Worm (Caenorhabditis elegans) whole organism, mixed stage, embryonic: Measurements from ENCODE around the gene irld-49.

Experiments used
- elt-1 ChIP-seq: sonication (generic microtip); optimal IDR thresholded peaks from 2 replicates; lab custom pipeline; 2017; ENCODE audit warnings: missing genetic modification characterization, mild to moderate bottlenecking, missing compliant biosample characterization, antibody characterized with exemption, moderate library complexity, borderline replicate concordance; ENCODE audit not compliant: insufficient read depth
- lin-32 ChIP-seq: fragments of 200-800 bp; sonication (Bioruptor generic); optimal IDR thresholded peaks from 2 replicates; lab custom pipeline; 2018; ENCODE audit warnings: mild to moderate bottlenecking, missing genetic modification characterization, missing compliant biosample characterization
- mep-1 ChIP-seq: fragments of 150-350 bp; optimal IDR thresholded peaks from 2 replicates; lab custom pipeline; 2017; ENCODE audit warnings: missing biosample characterization, missing genetic modification reagents, missing genetic modification characterization, inconsistent platforms
- nhr-12 ChIP-seq: fragments of 150-350 bp; optimal IDR thresholded peaks from 2 replicates; lab custom pipeline; 2014; ENCODE audit warnings: missing biosample characterization, missing genetic modification characterization
- nhr-2 ChIP-seq: fragments of 150-350 bp; optimal IDR thresholded peaks from 2 replicates; lab custom pipeline; 2014; ENCODE audit warnings: missing biosample characterization, missing genetic modification characterization
- nhr-237 ChIP-seq: fragments of 150-350 bp; optimal IDR thresholded peaks from 2 replicates; lab custom pipeline; 2014; ENCODE audit warnings: missing biosample characterization, missing genetic modification characterization
- nhr-28 ChIP-seq: fragments of 150-350 bp; optimal IDR thresholded peaks from 2 replicates; lab custom pipeline; 2014; ENCODE audit warnings: missing biosample characterization, missing genetic modification characterization
- nhr-76 ChIP-seq: sonication (generic microtip); optimal IDR thresholded peaks from 2 replicates; lab custom pipeline; 2017; ENCODE audit warnings: missing biosample characterization, missing genetic modification characterization
- snpc-4 ChIP-seq: fragments of 150-350 bp; optimal IDR thresholded peaks from 2 replicates; lab custom pipeline; 2014; ENCODE audit warnings: missing biosample characterization, missing genetic modification characterization
- unc-62 ChIP-seq: fragments of 150-350 bp; optimal IDR thresholded peaks from 2 replicates; lab custom pipeline; 2014; ENCODE audit warnings: missing biosample characterization, missing genetic modification reagents, missing genetic modification characterization
- zip-8 ChIP-seq: fragments of 150-350 bp; optimal IDR thresholded peaks from 2 replicates; lab custom pipeline; 2014; ENCODE audit warnings: missing biosample characterization, missing genetic modification characterization
- ztf-11 ChIP-seq: fragments of 150-350 bp; optimal IDR thresholded peaks from 2 replicates; lab custom pipeline; 2014; ENCODE audit warnings: missing biosample characterization, missing genetic modification characterization

ce11 chrII:2922782-2923181 lies 21.2 kb upstream of the irld-49 start:
- TF ChIP-seq nhr-76 (tag; lab: Kevin White, UChicago) (no peak), zip-8 (no peak), snpc-4 (tag; lab: Kevin White, UChicago) (no peak), nhr-28 (tag; lab: Kevin White, UChicago) (no peak), lin-32 (GFP tag; lab: Kevin White, UChicago) (no peak), nhr-2 (tag; lab: Kevin White, UChicago) (no peak), nhr-12 (no peak), nhr-237 (tag; lab: Kevin White, UChicago) (no peak), unc-62 (GFP tag; lab: Kevin White, UChicago) (no peak), elt-1 (tag; lab: Kevin White, UChicago) (no peak), mep-1 (tag; lab: Kevin White, UChicago) (no peak), ztf-11 (no peak)
